Worm (Caenorhabditis elegans) whole organism, young adult: Measurements from ENCODE around the gene Y57G11B.6.

Source experiments
- B0019.2 ChIP-seq: fragments of 200-800 bp; sonication (Bioruptor generic); conservative IDR thresholded peaks from 2 replicates; pipeline ENCODE4 v1.3.6; 2022; ENCODE audit warnings: missing genetic modification reagents, missing genetic modification characterization, missing compliant biosample characterization
- B0035.1 ChIP-seq: sonication (generic microtip); optimal IDR thresholded peaks from 2 replicates; lab custom pipeline; 2016; ENCODE audit warnings: missing genetic modification characterization, mild to moderate bottlenecking, missing compliant biosample characterization, missing genotype, missing genetic modification reagents
- F57A8.1 ChIP-seq: fragments of 200-800 bp; sonication (Bioruptor generic); optimal IDR thresholded peaks from 2 replicates; lab custom pipeline; 2018; ENCODE audit warnings: mild to moderate bottlenecking, missing genetic modification characterization, moderate library complexity, missing compliant biosample characterization
- ama-1 ChIP-seq, 3 experiments: fragments of 150-350 bp in 1 of 3; sonication (generic microtip) in 2 of 3; optimal IDR thresholded peaks; 2 replicates each; lab custom pipeline; 2014 to 2018; ENCODE audit warnings: missing biosample characterization in 2 of 3, missing genetic modification characterization in 2 of 3, missing genetic modification reagents in 2 of 3
- ceh-40 ChIP-seq: fragments of 200-800 bp; sonication (Bioruptor generic); IDR thresholded peaks from 2 replicates; pipeline ENCODE4 v1.3.6; 2022; ENCODE audit warnings: missing genetic modification characterization, missing compliant biosample characterization
- dpff-1 ChIP-seq: sonication (generic microtip); optimal IDR thresholded peaks from 2 replicates; lab custom pipeline; 2017; ENCODE audit warnings: mild to moderate bottlenecking, missing genetic modification characterization, missing compliant biosample characterization
- egl-44 ChIP-seq: fragments of 200-800 bp; sonication (Bioruptor generic); IDR thresholded peaks from 2 replicates; pipeline ENCODE4 v1.3.6; 2022; ENCODE audit warnings: missing genetic modification reagents, missing genetic modification characterization, missing compliant biosample characterization
- nfya-2 ChIP-seq: fragments of 200-800 bp; sonication (Bioruptor generic); IDR thresholded peaks from 2 replicates; pipeline ENCODE4 v1.3.6; 2022; ENCODE audit warnings: missing genetic modification reagents, missing genetic modification characterization, missing compliant biosample characterization
- pha-4 ChIP-seq: fragments of 150-350 bp; sonication (generic microtip); optimal IDR thresholded peaks from 2 replicates; lab custom pipeline; 2014; ENCODE audit warnings: missing biosample characterization, missing genetic modification reagents, missing genetic modification characterization
- unc-62 ChIP-seq: fragments of 150-350 bp; optimal IDR thresholded peaks from 2 replicates; lab custom pipeline; 2014; ENCODE audit warnings: missing biosample characterization, missing genetic modification reagents, missing genetic modification characterization
- xnd-1 ChIP-seq: sonication (generic microtip); optimal IDR thresholded peaks from 2 replicates; lab custom pipeline; 2016; ENCODE audit warnings: missing genotype, missing genetic modification reagents, missing genetic modification characterization, missing compliant biosample characterization
- zfh-2 ChIP-seq: fragments of 200-800 bp; sonication (Bioruptor generic); conservative IDR thresholded peaks from 2 replicates; pipeline ENCODE4 v1.3.6; 2022; ENCODE audit warnings: missing genetic modification reagents, missing genetic modification characterization, missing compliant biosample characterization

DNA sequence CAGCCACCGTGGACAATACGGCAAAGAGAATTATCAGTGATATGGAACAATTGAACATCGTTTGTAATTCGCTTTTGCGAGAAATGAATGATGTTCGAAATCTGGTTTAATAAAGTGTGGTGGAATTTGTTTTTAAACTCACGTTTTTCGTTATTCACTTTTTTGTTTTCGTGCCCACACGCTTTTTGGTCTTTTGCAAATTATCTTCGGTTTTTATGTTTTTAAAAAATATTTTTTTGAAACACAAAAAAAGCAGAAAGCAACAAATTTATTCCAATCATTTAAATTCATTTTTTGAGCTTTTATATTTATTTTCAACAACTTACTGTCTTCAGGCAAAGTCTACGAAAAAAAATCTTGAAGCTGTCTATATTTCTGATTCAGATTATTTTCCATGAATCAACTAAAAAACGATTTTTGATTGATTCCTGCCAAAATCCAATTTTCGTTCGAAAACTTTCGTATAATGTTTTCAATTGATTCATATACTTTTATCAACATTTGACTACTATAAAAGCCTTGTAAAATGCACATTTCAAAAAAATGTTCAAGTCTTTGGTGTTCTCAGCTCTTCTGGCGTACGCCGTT lies 19.7 kb upstream of the Y57G11B.6 start, which contains the start of the genes Y57G11B.3 and Y57G11B.5:
- TF ChIP-seq ama-1 (optimal IDR thresholded peaks at IDR 0.05; lab: Kevin White, UChicago) (no peak), ama-1 (GFP tag; optimal IDR thresholded peaks at IDR 0.05; lab: Kevin White, UChicago) (no peak), B0035.1 (tag; lab: Kevin White, UChicago) (no peak), B0019.2 (GFP tag; lab: Robert Waterston, UW) (no peak), F57A8.1 (GFP tag; lab: Kevin White, UChicago) (no peak), zfh-2 (GFP tag; lab: Robert Waterston, UW) (no peak), nfya-2 (GFP tag; lab: Robert Waterston, UW) (no peak), xnd-1 (tag; lab: Kevin White, UChicago) (no peak), ceh-40 (GFP tag; lab: Robert Waterston, UW) (no peak), pha-4 (tag; lab: Kevin White, UChicago) (no peak), unc-62 (GFP tag; lab: Kevin White, UChicago) (no peak), dpff-1 (tag; lab: Kevin White, UChicago) (no peak), egl-44 (GFP tag; lab: Robert Waterston, UW) (no peak)
